Fruit fly (Drosophila melanogaster) whole organism, wandering third instar larva: ENCODE data around the gene CG32037.

ENCODE experiments used
- Hnf4 ChIP-seq: fragments of 200-800 bp; sonication (Bioruptor generic); optimal IDR thresholded peaks from 2 replicates; lab custom pipeline; 2016; ENCODE audit warnings: missing biosample characterization, mild to moderate bottlenecking, missing genetic modification characterization
- Hr78 ChIP-seq: fragments of >200 bp; optimal IDR thresholded peaks from 2 replicates; lab custom pipeline; 2017; ENCODE audit warnings: missing biosample characterization, missing genetic modification characterization
- Jra ChIP-seq: sonication (Bioruptor generic); optimal IDR thresholded peaks from 2 replicates; lab custom pipeline; 2016; ENCODE audit warnings: missing biosample characterization, missing genetic modification characterization
- Sp1 ChIP-seq: fragments of 200-800 bp; sonication (Bioruptor generic); optimal IDR thresholded peaks from 3 replicates; lab custom pipeline; 2019; ENCODE audit warnings: missing biosample characterization, mild to moderate bottlenecking, missing genetic modification characterization, moderate library complexity
- dl ChIP-seq, 2 experiments: fragments of 175-275, 200-275 bp in 1 of 2; fragments of 200-275 bp in 1 of 2; sonication (Bioruptor generic); optimal IDR thresholded peaks; lab custom pipeline; 2018; ENCODE audit warnings: mild to moderate bottlenecking in 2 of 2, missing biosample characterization in 2 of 2, missing genetic modification characterization in 2 of 2, moderate library complexity in 2 of 2; ENCODE audit not compliant: partially characterized antibody in 2 of 2, insufficient read depth in 1 of 2
- usp ChIP-seq: fragments of >200 bp; optimal IDR thresholded peaks from 2 replicates; lab custom pipeline; 2017; ENCODE audit warnings: missing biosample characterization, missing genetic modification characterization

- TF ChIP-seq usp = no peak
- TF ChIP-seq Sp1 (GFP tag; lab: Kevin White, UChicago) = peak; percentile 36
- no peak for TF ChIP-seq Hr78 (GFP tag; lab: Kevin White, UChicago)
- peak; percentile 64 for TF ChIP-seq Jra (GFP tag; lab: Kevin White, UChicago)
- peak; percentile 34 for TF ChIP-seq Hnf4
- no peak for TF ChIP-seq dl (GFP tag; optimal IDR thresholded peaks at IDR 0.05; lab: Kevin White, UChicago; ENCODE audit: insufficient read depth in 1 of 2, partially characterized antibody in 2 of 2)
Measured at dm6 chr3L:9441907-9442479, 50.0 kb downstream of the CG32037 start, which contains the start of the genes Bet3 and Nf-YA.
